Fruit fly (Drosophila melanogaster): ENCODE data around the gene Taf9.
A peak's percentile ranks its signal among the peaks of the same experiment; 100 is the strongest.

Taf9 gene

DNA sequence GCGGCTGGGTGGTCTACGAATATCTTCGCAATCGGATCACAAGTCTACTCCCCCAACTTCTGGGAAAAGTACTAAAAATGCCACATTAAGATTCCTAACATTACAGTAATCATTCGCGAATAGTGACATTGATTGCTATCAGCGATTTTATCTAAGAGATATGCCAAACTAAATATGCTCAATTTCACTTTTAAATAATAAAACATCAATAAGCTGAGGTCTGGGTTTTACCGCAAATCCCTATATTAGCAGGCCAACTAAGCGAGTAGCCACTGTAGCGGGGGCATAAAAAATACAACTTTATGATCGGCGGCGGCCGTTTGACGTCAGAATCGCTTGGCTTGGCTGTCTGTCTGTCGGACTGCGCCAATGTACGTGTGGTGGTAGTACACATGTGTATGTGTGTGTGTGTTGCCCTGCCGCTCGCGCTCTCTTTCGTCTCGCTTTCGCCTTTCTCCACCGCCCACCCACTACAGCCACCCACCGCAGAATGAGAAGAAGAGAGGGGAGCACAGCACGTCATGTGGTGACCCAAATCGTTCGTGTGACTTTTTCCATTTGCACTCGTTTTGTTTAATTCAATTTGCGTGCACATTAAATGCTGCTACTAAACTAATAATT lies 38.4 kb downstream of the Taf9 start (continued):
- TF ChIP-seq CG13123 (GFP tag; optimal IDR thresholded peaks at IDR 0.05) (peak; percentile 88), CG10366 (GFP tag; IDR thresholded peaks at IDR 0.05) (peak; percentile 96), ttk (GFP tag; IDR thresholded peaks at IDR 0.05) (peak; percentile 94), CG6854 (GFP tag; optimal IDR thresholded peaks at IDR 0.05) (peak; percentile 74), CG16815 (GFP tag; optimal IDR thresholded peaks at IDR 0.05) (peak; percentile 92), CG4328 (GFP tag; optimal IDR thresholded peaks at IDR 0.05) (peak; percentile 87), CG42726 (GFP tag; IDR thresholded peaks at IDR 0.05; ENCODE audit: partially characterized antibody) (no peak), CG2678 (tag; optimal IDR thresholded peaks at IDR 0.05) (peak; percentile 96), Spps (tag; optimal IDR thresholded peaks at IDR 0.05) (peak; percentile 40), Dp (GFP tag; optimal IDR thresholded peaks at IDR 0.05) (peak; percentile 14), CG10209 (GFP tag; optimal IDR thresholded peaks at IDR 0.05) (peak; percentile 93), Neu2 (GFP tag; optimal IDR thresholded peaks at IDR 0.05; ENCODE audit: borderline replicate concordance) (no peak), zfh1 (GFP tag; IDR thresholded peaks at IDR 0.05) (peak; percentile 93), CG10565 (GFP tag; optimal IDR thresholded peaks at IDR 0.05) (peak; percentile 14), Dref (GFP tag; IDR thresholded peaks at IDR 0.05) (peak; percentile 45), CG8944 (GFP tag; optimal IDR thresholded peaks at IDR 0.05) (peak; percentile 95), CG14860 (GFP tag; IDR thresholded peaks at IDR 0.05; ENCODE audit: partially characterized antibody) (no peak), tup (GFP tag; optimal IDR thresholded peaks at IDR 0.05) (peak; percentile 95), CG16813 (GFP tag; IDR thresholded peaks at IDR 0.05; ENCODE audit: partially characterized antibody) (no peak), CrebB (tag; optimal IDR thresholded peaks at IDR 0.05) (peak; percentile 95), Camta (GFP tag; optimal IDR thresholded peaks at IDR 0.05) (peak; percentile 92), Sry-β (GFP tag; optimal IDR thresholded peaks at IDR 0.05) (peak; percentile 14), Dbx (GFP tag; IDR thresholded peaks at IDR 0.05) (peak; percentile 94), CG2199 (GFP tag; IDR thresholded peaks at IDR 0.05) (no peak), gem (tag; optimal IDR thresholded peaks at IDR 0.05) (peak; percentile 97), fd96Cb (tag; optimal IDR thresholded peaks at IDR 0.05) (peak; percentile 90), onecut (GFP tag; IDR thresholded peaks at IDR 0.05) (peak; percentile 91), shn (GFP tag; optimal IDR thresholded peaks at IDR 0.05) (peak; percentile 89), gro (GFP tag; optimal IDR thresholded peaks at IDR 0.05) (peak; percentile 98), tna (GFP tag; IDR thresholded peaks at IDR 0.05; ENCODE audit: partially characterized antibody) (no peak), prd (optimal IDR thresholded peaks at IDR 0.05) (no peak), prd (GFP tag; IDR thresholded peaks at IDR 0.05) (peak; percentile 97), sima (GFP tag; optimal IDR thresholded peaks at IDR 0.05) (peak; percentile 79), CG2120 (GFP tag; optimal IDR thresholded peaks at IDR 0.05) (peak; percentile 98), fd64A (GFP tag; optimal IDR thresholded peaks at IDR 0.05) (peak; percentile 90), Dip3 (GFP tag; optimal IDR thresholded peaks at IDR 0.05) (peak; percentile 97), pan (optimal IDR thresholded peaks at IDR 0.05) (no peak), pan (GFP tag; optimal IDR thresholded peaks at IDR 0.05 in 1 of 2, IDR thresholded peaks at IDR 0.05 in 1 of 2) (peak in 1 of 2 experiments; percentile 97), az2 (GFP tag; optimal IDR thresholded peaks at IDR 0.05) (peak; percentile 95), lbe (GFP tag; optimal IDR thresholded peaks at IDR 0.05) (peak; percentile 95), dmrt11E (tag; optimal IDR thresholded peaks at IDR 0.05) (peak; percentile 75), CG12299 (tag; optimal IDR thresholded peaks at IDR 0.05) (peak; percentile 93), danr (GFP tag; IDR thresholded peaks at IDR 0.05) (peak; percentile 91), CG13894 (tag; optimal IDR thresholded peaks at IDR 0.05) (peak; percentile 93), CG6272 (GFP tag; IDR thresholded peaks at IDR 0.05) (peak; percentile 89), corto (GFP tag; optimal IDR thresholded peaks at IDR 0.05) (peak; percentile 84), CG8478 (optimal IDR thresholded peaks at IDR 0.05) (no peak), wek (GFP tag; optimal IDR thresholded peaks at IDR 0.05) (peak; percentile 90), CG15269 (tag; optimal IDR thresholded peaks at IDR 0.05) (peak; percentile 97), CG7556 (GFP tag; optimal IDR thresholded peaks at IDR 0.05) (peak; percentile 92)

Measured in whole organism, embryonic.